Fruit fly (Drosophila melanogaster): ENCODE measurements around the gene Rtnl1.

The Rtnl1 gene

DNA sequence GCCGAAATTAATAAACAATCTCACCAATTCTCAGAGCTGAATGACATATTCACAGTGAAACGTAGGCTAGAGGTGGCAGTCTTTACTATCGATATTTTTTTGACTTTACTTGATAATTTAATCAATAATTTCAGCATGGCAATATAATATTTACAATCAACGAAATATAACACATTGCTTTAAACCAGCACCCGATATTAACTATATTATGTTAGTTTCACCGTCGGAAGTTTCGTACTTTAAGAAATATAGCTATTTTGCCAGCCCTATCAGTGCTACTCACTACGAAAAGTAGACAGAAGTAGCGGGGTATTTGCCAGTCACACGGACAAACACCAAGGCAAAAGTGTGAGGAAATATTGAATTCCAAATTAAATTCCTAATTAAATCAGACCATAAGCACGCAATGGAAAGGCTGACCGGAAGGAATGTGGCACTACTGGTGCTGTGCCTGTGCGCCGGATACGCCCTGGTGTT, 1.3 kb upstream of the Rtnl1 start, which contains the start of the genes CG31917, Tfb5 and SelT (continued):
- no peak for TF ChIP-seq CG11294 (GFP tag; IDR thresholded peaks at IDR 0.05)
- TF ChIP-seq CG4318 (GFP tag; optimal IDR thresholded peaks at IDR 0.05), result no peak
- TF ChIP-seq Ets21C (GFP tag; optimal IDR thresholded peaks at IDR 0.05), result peak; percentile 54
- TF ChIP-seq CG10631 (GFP tag; optimal IDR thresholded peaks at IDR 0.05), result no peak
- TF ChIP-seq Eip78C (GFP tag), result no peak
- no peak for TF ChIP-seq CG3919 (GFP tag; optimal IDR thresholded peaks at IDR 0.05)
- no peak for TF ChIP-seq Hr38 (GFP tag; optimal IDR thresholded peaks at IDR 0.05)
- no peak for TF ChIP-seq spab (GFP tag; optimal IDR thresholded peaks at IDR 0.05)
- peak; percentile 1 for TF ChIP-seq CG11902 (GFP tag; optimal IDR thresholded peaks at IDR 0.05)
- TF ChIP-seq acj6 (GFP tag; optimal IDR thresholded peaks at IDR 0.05), result peak; percentile 65
- no peak for TF ChIP-seq CG1621 (tag; optimal IDR thresholded peaks at IDR 0.05)
- TF ChIP-seq svp (GFP tag), result peak; percentile 86
- TF ChIP-seq CG8632 (GFP tag; optimal IDR thresholded peaks at IDR 0.05), result no peak
- peak; percentile 58 for TF ChIP-seq cyc (GFP tag; optimal IDR thresholded peaks at IDR 0.05)
- peak; percentile 65 for TF ChIP-seq lz (GFP tag; optimal IDR thresholded peaks at IDR 0.05)
- TF ChIP-seq CG10669 (GFP tag; optimal IDR thresholded peaks at IDR 0.05), result no peak
- no peak for TF ChIP-seq CG9139 (GFP tag; optimal IDR thresholded peaks at IDR 0.05)
- no peak for TF ChIP-seq fd59A (GFP tag; optimal IDR thresholded peaks at IDR 0.05)
- no peak for TF ChIP-seq Lpt (GFP tag; optimal IDR thresholded peaks at IDR 0.05)
- TF ChIP-seq fkh (GFP tag; optimal IDR thresholded peaks at IDR 0.05), result no peak
- TF ChIP-seq achi (GFP tag; optimal IDR thresholded peaks at IDR 0.05), result peak; percentile 33
- peak; percentile 59 for TF ChIP-seq Smox (GFP tag; optimal IDR thresholded peaks at IDR 0.05)
- TF ChIP-seq dsx (GFP tag; optimal IDR thresholded peaks at IDR 0.05; ENCODE audit: poor library complexity, severe bottlenecking), result no peak
- TF ChIP-seq CG8119 (GFP tag; IDR thresholded peaks at IDR 0.05), result no peak
- TF ChIP-seq Sox15 (GFP tag; optimal IDR thresholded peaks at IDR 0.05), result peak; percentile 31
- TF ChIP-seq CG34406 (GFP tag; optimal IDR thresholded peaks at IDR 0.05), result peak; percentile 5
- TF ChIP-seq Gug (GFP tag; IDR thresholded peaks at IDR 0.05), result no peak
- peak; percentile 63; the same call in 2 of the 3 replicates for TF ChIP-seq eg (GFP tag; IDR thresholded peaks at IDR 0.05)
- TF ChIP-seq Eip75B (GFP tag; optimal IDR thresholded peaks at IDR 0.05), result no peak
- no peak for TF ChIP-seq fd85E (GFP tag; optimal IDR thresholded peaks at IDR 0.05)
- peak; percentile 65 for TF ChIP-seq Hr39 (GFP tag; optimal IDR thresholded peaks at IDR 0.05)
- TF ChIP-seq vri (GFP tag; optimal IDR thresholded peaks at IDR 0.05), result no peak
- TF ChIP-seq Sox102F (GFP tag; optimal IDR thresholded peaks at IDR 0.05), result no peak
- TF ChIP-seq CG6276 (GFP tag; optimal IDR thresholded peaks at IDR 0.05), result no peak
- no peak for TF ChIP-seq Eip93F (GFP tag; optimal IDR thresholded peaks at IDR 0.05)
- no peak for TF ChIP-seq CG15336 (GFP tag; IDR thresholded peaks at IDR 0.05)
- TF ChIP-seq Hr4 (GFP tag; optimal IDR thresholded peaks at IDR 0.05), result no peak
- no peak for TF ChIP-seq Blimp-1 (GFP tag; optimal IDR thresholded peaks at IDR 0.05)

DNA sequence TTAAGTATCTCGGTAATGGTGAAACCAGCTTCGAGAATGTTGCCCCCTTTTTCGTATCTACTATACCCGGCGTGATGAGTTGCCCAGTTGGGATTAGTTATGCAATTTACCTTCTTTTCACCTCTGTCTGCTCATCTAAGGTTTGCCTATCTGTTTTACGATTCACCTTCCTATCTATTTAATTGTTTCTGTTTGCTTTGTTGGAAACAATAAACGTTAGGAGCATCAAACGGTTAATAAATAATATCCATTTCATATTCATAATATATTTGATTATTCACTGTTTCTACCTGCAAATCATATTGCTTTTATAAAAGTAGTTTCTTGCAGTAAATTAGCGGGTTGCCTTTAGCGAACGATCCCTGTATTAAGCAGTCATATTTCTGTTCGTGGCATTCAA, 2.3 kb downstream of the Rtnl1 start:
- peak; percentile 24 for TF ChIP-seq pdm3 (GFP tag; optimal IDR thresholded peaks at IDR 0.05)
- TF ChIP-seq fkh (GFP tag; optimal IDR thresholded peaks at IDR 0.05), result peak; percentile 8
- no peak for TF ChIP-seq Met (GFP tag; optimal IDR thresholded peaks at IDR 0.05)
- TF ChIP-seq CG10669 (GFP tag; optimal IDR thresholded peaks at IDR 0.05), result no peak
- TF ChIP-seq Ets21C (GFP tag; optimal IDR thresholded peaks at IDR 0.05), result no peak
- 0 out of 2 replicates have a peak, but pooled peaks have one; percentile 15 for TF ChIP-seq CG15336 (GFP tag; IDR thresholded peaks at IDR 0.05)
- TF ChIP-seq CG32006 (GFP tag; optimal IDR thresholded peaks at IDR 0.05), result peak; percentile 7
- peak; percentile 16 for TF ChIP-seq CG3919 (GFP tag; optimal IDR thresholded peaks at IDR 0.05)
- peak; percentile 69 for TF ChIP-seq Eip78C (GFP tag)
- TF ChIP-seq CG8119 (GFP tag; IDR thresholded peaks at IDR 0.05), result no peak
- TF ChIP-seq OdsH (GFP tag; optimal IDR thresholded peaks at IDR 0.05), result peak; percentile 9
- TF ChIP-seq CG7368 (GFP tag; optimal IDR thresholded peaks at IDR 0.05), result no peak
- no peak for TF ChIP-seq CG8632 (GFP tag; optimal IDR thresholded peaks at IDR 0.05)
- TF ChIP-seq fd85E (GFP tag; optimal IDR thresholded peaks at IDR 0.05), result no peak
- TF ChIP-seq esn (GFP tag; optimal IDR thresholded peaks at IDR 0.05), result peak; percentile 9
- no peak for TF ChIP-seq net (GFP tag; optimal IDR thresholded peaks at IDR 0.05)
- TF ChIP-seq eg (GFP tag; IDR thresholded peaks at IDR 0.05), result 0 out of 3 replicates have a peak, but pooled peaks have one; percentile 11
- no peak for TF ChIP-seq CG11902 (GFP tag; optimal IDR thresholded peaks at IDR 0.05)
- no peak for TF ChIP-seq CG11762 (GFP tag; optimal IDR thresholded peaks at IDR 0.05; ENCODE audit: insufficient read depth)
- TF ChIP-seq CG6276 (GFP tag; optimal IDR thresholded peaks at IDR 0.05), result no peak
- peak; percentile 20; the same call in 1 of the 3 replicates for TF ChIP-seq CG6163 (GFP tag; IDR thresholded peaks at IDR 0.05)
- no peak for TF ChIP-seq Lpt (GFP tag; optimal IDR thresholded peaks at IDR 0.05)
- TF ChIP-seq vri (GFP tag; optimal IDR thresholded peaks at IDR 0.05), result peak; percentile 52
- TF ChIP-seq CG10631 (GFP tag; optimal IDR thresholded peaks at IDR 0.05), result no peak
- TF ChIP-seq CG16779 (tag; optimal IDR thresholded peaks at IDR 0.05), result no peak
- TF ChIP-seq salr (GFP tag; optimal IDR thresholded peaks at IDR 0.05), result no peak
